Fruit fly (Drosophila melanogaster): ENCODE data around the gene CkIalpha.

Gene CkIalpha

DNA sequence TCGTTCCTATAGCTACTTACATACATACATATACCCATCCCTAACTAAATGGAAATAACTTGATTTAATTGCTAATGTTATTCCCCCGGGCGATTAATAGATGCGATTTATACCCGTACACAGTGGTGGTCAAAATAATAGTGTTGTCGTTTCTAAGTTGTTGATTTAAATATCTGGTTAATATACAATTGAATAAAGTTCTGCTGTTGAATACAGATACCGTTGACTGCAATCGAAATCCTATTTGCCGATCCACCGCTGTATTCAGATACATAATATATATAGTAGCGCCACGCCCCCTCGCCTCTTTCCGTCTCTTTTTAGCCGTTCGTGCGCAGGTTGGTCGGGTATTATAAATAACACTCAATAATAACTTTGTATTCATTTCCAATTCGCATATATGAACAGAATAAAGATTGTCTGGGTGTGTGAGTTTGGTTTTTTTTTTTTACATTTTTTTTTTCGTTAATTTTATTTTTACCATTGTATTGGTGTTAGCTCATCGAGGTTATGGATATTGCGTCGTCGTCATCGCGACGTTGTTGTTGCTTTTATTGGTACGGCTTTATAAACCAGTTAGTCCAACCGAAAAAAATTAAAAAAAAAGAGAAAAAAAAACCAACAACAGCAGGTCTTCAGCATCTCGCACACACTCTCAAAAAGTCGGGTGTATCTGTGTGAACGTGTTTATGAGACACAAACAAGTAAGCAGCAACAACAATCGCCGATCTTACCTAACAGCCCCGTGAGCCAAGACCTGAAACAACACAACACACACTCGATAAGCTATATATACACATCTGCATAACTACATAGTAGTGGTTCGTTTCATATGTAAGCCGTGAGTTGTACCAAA, 19.1 kb downstream of the CkIalpha start (continued):
- TF ChIP-seq crp (GFP tag; optimal IDR thresholded peaks at IDR 0.05) (no peak), Med (GFP tag) (peak; percentile 82), stwl (tag; optimal IDR thresholded peaks at IDR 0.05) (no peak), Nf-YC (tag; optimal IDR thresholded peaks at IDR 0.05) (no peak), CG2889 (GFP tag; IDR thresholded peaks at IDR 0.05) (no peak), Atf6 (GFP tag; IDR thresholded peaks at IDR 0.05) (0 out of 2 replicates have a peak, but pooled peaks have one; percentile 26), CG9932 (GFP tag; IDR thresholded peaks at IDR 0.05) (peak; percentile 66), Bdp1 (GFP tag; optimal IDR thresholded peaks at IDR 0.05) (no peak), Bteb2 (GFP tag; optimal IDR thresholded peaks at IDR 0.05) (no peak), cato (GFP tag; optimal IDR thresholded peaks at IDR 0.05; ENCODE audit: borderline replicate concordance) (no peak), Fer3 (tag; optimal IDR thresholded peaks at IDR 0.05) (peak; percentile 2), CG8359 (GFP tag; optimal IDR thresholded peaks at IDR 0.05; ENCODE audit: borderline replicate concordance) (no peak), lola (GFP tag; optimal IDR thresholded peaks at IDR 0.05) (no peak), CG6854 (GFP tag; optimal IDR thresholded peaks at IDR 0.05) (no peak), Hmx (GFP tag; optimal IDR thresholded peaks at IDR 0.05) (no peak), row (GFP tag; IDR thresholded peaks at IDR 0.05) (peak; percentile 30; the same call in 2 of the 3 replicates), CG17912 (GFP tag; optimal IDR thresholded peaks at IDR 0.05) (no peak), Asciz (GFP tag; optimal IDR thresholded peaks at IDR 0.05) (no peak), sisA (GFP tag; IDR thresholded peaks at IDR 0.05) (0 out of 2 replicates have a peak, but pooled peaks have one; percentile 9), Dbx (GFP tag; IDR thresholded peaks at IDR 0.05) (0 out of 3 replicates have a peak, but pooled peaks have one; percentile 55), jumu (GFP tag; optimal IDR thresholded peaks at IDR 0.05) (no peak), klu (GFP tag; IDR thresholded peaks at IDR 0.05) (no peak), Atf-2 (GFP tag; optimal IDR thresholded peaks at IDR 0.05) (no peak), ham (GFP tag; IDR thresholded peaks at IDR 0.05) (no peak), CG8924 (tag; optimal IDR thresholded peaks at IDR 0.05) (no peak), pnt (GFP tag; optimal IDR thresholded peaks at IDR 0.05) (no peak), CG3407 (GFP tag; optimal IDR thresholded peaks at IDR 0.05) (no peak), gcm2 (GFP tag; optimal IDR thresholded peaks at IDR 0.05) (no peak), seq (GFP tag; IDR thresholded peaks at IDR 0.05) (no peak), HLHmδ (GFP tag; optimal IDR thresholded peaks at IDR 0.05) (no peak), CG2120 (GFP tag; optimal IDR thresholded peaks at IDR 0.05) (peak; percentile 53), CG33557 (GFP tag; optimal IDR thresholded peaks at IDR 0.05) (no peak), z (GFP tag; IDR thresholded peaks at IDR 0.05) (no peak), CG13624 (GFP tag; optimal IDR thresholded peaks at IDR 0.05) (no peak), CG14667 (GFP tag; IDR thresholded peaks at IDR 0.05) (no peak), CG7928 (GFP tag; optimal IDR thresholded peaks at IDR 0.05) (no peak), kay (GFP tag; optimal IDR thresholded peaks at IDR 0.05) (no peak), CG11696 (GFP tag; IDR thresholded peaks at IDR 0.05) (peak; percentile 64; the same call in 1 of the 2 replicates), knrl (GFP tag; IDR thresholded peaks at IDR 0.05; ENCODE audit: partially characterized antibody) (no peak), CG7271 (tag; optimal IDR thresholded peaks at IDR 0.05) (no peak), jigr1 (GFP tag; IDR thresholded peaks at IDR 0.05) (no peak), slou (GFP tag; optimal IDR thresholded peaks at IDR 0.05) (no peak), cg (GFP tag; optimal IDR thresholded peaks at IDR 0.05) (peak; percentile 74), mirr (GFP tag; optimal IDR thresholded peaks at IDR 0.05) (no peak), pho (GFP tag; optimal IDR thresholded peaks at IDR 0.05) (no peak), CG17385 (GFP tag; optimal IDR thresholded peaks at IDR 0.05) (no peak), Dad (GFP tag; optimal IDR thresholded peaks at IDR 0.05) (no peak), CG4360 (GFP tag; IDR thresholded peaks at IDR 0.05) (peak; percentile 81), CG1832 (GFP tag; optimal IDR thresholded peaks at IDR 0.05) (no peak)

All from whole organism, embryonic.